Worm (Caenorhabditis elegans) whole organism, L4 larva: ENCODE data around the gene F21A3.11.

Experiments used
- D1046.2 ChIP-seq: fragments of 200-800 bp; sonication (Bioruptor generic); IDR thresholded peaks from 2 replicates; pipeline ENCODE4 v1.3.6; 2022; ENCODE audit warnings: missing genetic modification characterization, missing compliant biosample characterization
- F10B5.3 ChIP-seq: sonication (generic microtip); optimal IDR thresholded peaks from 2 replicates; lab custom pipeline; 2016; ENCODE audit warnings: mild to moderate bottlenecking, missing genetic modification characterization, missing compliant biosample characterization
- F26F4.8 ChIP-seq: fragments of 200-800 bp; sonication (Bioruptor generic); conservative IDR thresholded peaks from 2 replicates; pipeline ENCODE4 v1.3.6; 2022; ENCODE audit warnings: missing genetic modification characterization, missing compliant biosample characterization
- F37D6.2 ChIP-seq: sonication (generic microtip); optimal IDR thresholded peaks from 2 replicates; lab custom pipeline; 2016; ENCODE audit warnings: mild to moderate bottlenecking, missing genetic modification characterization, missing compliant biosample characterization
- R02D3.7 ChIP-seq: fragments of 150-350 bp; sonication (generic microtip); optimal IDR thresholded peaks from 3 replicates; lab custom pipeline; 2014; ENCODE audit warnings: missing biosample characterization, missing genetic modification characterization
- T26A8.4 ChIP-seq: fragments of 200-800 bp; sonication (Bioruptor generic); IDR thresholded peaks from 2 replicates; pipeline ENCODE4 v1.3.6; 2022; ENCODE audit warnings: missing genetic modification characterization, missing compliant biosample characterization
- Y5F2A.4 ChIP-seq: fragments of 200-800 bp; sonication (Bioruptor generic); optimal IDR thresholded peaks from 2 replicates; lab custom pipeline; 2018; ENCODE audit warnings: mild to moderate bottlenecking, missing genetic modification characterization, missing compliant biosample characterization
- Y75B8A.6 ChIP-seq: fragments of 200-800 bp; sonication (Bioruptor generic); IDR thresholded peaks from 2 replicates; pipeline ENCODE4 v1.3.6; 2022; ENCODE audit warnings: missing genetic modification reagents, missing genetic modification characterization, missing compliant biosample characterization
- ZK546.5 ChIP-seq, 2 experiments: sonication (generic microtip); optimal IDR thresholded peaks; 2 replicates each; lab custom pipeline; 2017; ENCODE audit warnings: missing biosample characterization in 2 of 2, missing genetic modification characterization in 2 of 2
- attf-4 ChIP-seq: sonication (generic microtip); optimal IDR thresholded peaks from 3 replicates; lab custom pipeline; 2017; ENCODE audit warnings: missing biosample characterization, missing genetic modification characterization
- ceh-20 ChIP-seq: fragments of 200-800 bp; sonication (Bioruptor generic); IDR thresholded peaks from 2 replicates; pipeline ENCODE4 v1.3.6; 2022; ENCODE audit warnings: missing genetic modification reagents, missing genetic modification characterization, missing compliant biosample characterization
- ceh-28 ChIP-seq: fragments of 150-350 bp; optimal IDR thresholded peaks from 2 replicates; lab custom pipeline; 2014; ENCODE audit warnings: missing biosample characterization, missing genetic modification reagents, missing genetic modification characterization
- ceh-44 ChIP-seq: fragments of 200-800 bp; sonication (Bioruptor generic); IDR thresholded peaks from 2 replicates; pipeline ENCODE4 v1.3.6; 2022; ENCODE audit warnings: missing genetic modification reagents, missing genetic modification characterization, missing compliant biosample characterization
- ceh-82 ChIP-seq: sonication (generic microtip); optimal IDR thresholded peaks from 2 replicates; lab custom pipeline; 2017; ENCODE audit warnings: missing biosample characterization, missing genetic modification characterization
- daf-8 ChIP-seq: fragments of 200-800 bp; sonication (Bioruptor generic); IDR thresholded peaks from 2 replicates; pipeline ENCODE4 v1.3.6; 2022; ENCODE audit warnings: missing genetic modification characterization, missing compliant biosample characterization
- dmd-6 ChIP-seq: fragments of 200-800 bp; sonication (Bioruptor generic); IDR thresholded peaks from 2 replicates; pipeline ENCODE4 v1.3.6; 2022; ENCODE audit warnings: missing genetic modification reagents, missing genetic modification characterization, missing compliant biosample characterization
- dmd-8 ChIP-seq: fragments of 200-800 bp; sonication (Bioruptor generic); IDR thresholded peaks from 2 replicates; pipeline ENCODE4 v1.3.6; 2022; ENCODE audit warnings: missing genetic modification characterization, missing compliant biosample characterization
- dpl-1 ChIP-seq: fragments of 150-350 bp; optimal IDR thresholded peaks from 2 replicates; lab custom pipeline; 2014; ENCODE audit warnings: missing biosample characterization, missing genetic modification reagents, missing genetic modification characterization
- duxl-1 ChIP-seq: sonication (generic microtip); optimal IDR thresholded peaks from 2 replicates; lab custom pipeline; 2016; ENCODE audit warnings: mild to moderate bottlenecking, missing genetic modification characterization, moderate library complexity, missing compliant biosample characterization; ENCODE audit not compliant: poor library complexity
- fkh-10 ChIP-seq: fragments of 150-350 bp; optimal IDR thresholded peaks from 2 replicates; lab custom pipeline; 2014; ENCODE audit warnings: missing biosample characterization, missing genetic modification reagents, missing genetic modification characterization
- fos-1 ChIP-seq: fragments of 150-350 bp; optimal IDR thresholded peaks from 2 replicates; lab custom pipeline; 2014; ENCODE audit warnings: missing biosample characterization, missing genetic modification characterization
- gei-8 ChIP-seq: fragments of 200-800 bp; sonication (Bioruptor generic); optimal IDR thresholded peaks from 2 replicates; lab custom pipeline; 2018; ENCODE audit warnings: mild to moderate bottlenecking, missing genetic modification characterization, missing compliant biosample characterization
- hif-1 ChIP-seq, 2 experiments: sonication (generic microtip); optimal IDR thresholded peaks; 2 replicates each; lab custom pipeline; 2016 to 2017; ENCODE audit warnings: missing compliant biosample characterization in 2 of 2, missing genetic modification characterization in 2 of 2, missing genetic modification reagents in 2 of 2, missing genotype in 2 of 2, mild to moderate bottlenecking in 1 of 2
- hlh-11 ChIP-seq: fragments of 200-800 bp; sonication (Bioruptor generic); optimal IDR thresholded peaks from 2 replicates; lab custom pipeline; 2018; ENCODE audit warnings: mild to moderate bottlenecking, missing genetic modification characterization, missing compliant biosample characterization
- lin-13 ChIP-seq: fragments of 150-350 bp; optimal IDR thresholded peaks from 2 replicates; lab custom pipeline; 2014; ENCODE audit warnings: missing biosample characterization, missing genetic modification reagents, missing genetic modification characterization
- lin-38 ChIP-seq: fragments of 200-800 bp; sonication (Bioruptor generic); IDR thresholded peaks from 2 replicates; pipeline ENCODE4 v1.3.6; 2022; ENCODE audit warnings: missing genetic modification reagents, missing genetic modification characterization, missing compliant biosample characterization
- lsy-2 ChIP-seq, 2 experiments: fragments of 150-350 bp in 1 of 2; sonication (generic microtip) in 1 of 2; optimal IDR thresholded peaks; 2 replicates each; lab custom pipeline; 2014 to 2017; ENCODE audit warnings: missing biosample characterization in 2 of 2, missing genetic modification characterization in 2 of 2
- madf-5 ChIP-seq, 2 experiments: fragments of 200-800 bp; sonication (Bioruptor generic); IDR thresholded peaks; 2 replicates each; pipeline ENCODE4 v1.3.6; 2022; ENCODE audit warnings: missing compliant biosample characterization in 2 of 2, missing genetic modification characterization in 2 of 2
- mdt-29 ChIP-seq: fragments of 200-800 bp; sonication (Bioruptor generic); IDR thresholded peaks from 2 replicates; pipeline ENCODE4 v1.3.6; 2022; ENCODE audit warnings: missing genetic modification reagents, missing genetic modification characterization, missing compliant biosample characterization
- mep-1 ChIP-seq: fragments of 150-350 bp; sonication (generic microtip); optimal IDR thresholded peaks from 3 replicates; lab custom pipeline; 2014; ENCODE audit warnings: missing biosample characterization, missing genetic modification characterization
- mxl-2 ChIP-seq: fragments of 200-800 bp; sonication (Bioruptor generic); conservative IDR thresholded peaks from 2 replicates; pipeline ENCODE4 v1.3.6; 2022; ENCODE audit warnings: missing genetic modification reagents, missing genetic modification characterization, missing compliant biosample characterization
- nhr-11 ChIP-seq: fragments of 150-350 bp; optimal IDR thresholded peaks from 2 replicates; lab custom pipeline; 2014; ENCODE audit warnings: missing biosample characterization, missing genetic modification characterization
- nhr-111 ChIP-seq: fragments of 200-800 bp; sonication (Bioruptor generic); optimal IDR thresholded peaks from 2 replicates; lab custom pipeline; 2018; ENCODE audit warnings: mild to moderate bottlenecking, missing genetic modification characterization, missing compliant biosample characterization
- nhr-41 ChIP-seq: fragments of 200-800 bp; sonication (Bioruptor generic); IDR thresholded peaks from 2 replicates; pipeline ENCODE4 v1.3.6; 2022; ENCODE audit warnings: missing genetic modification reagents, missing genetic modification characterization, missing compliant biosample characterization
- nhr-48 ChIP-seq: sonication (generic microtip); optimal IDR thresholded peaks from 2 replicates; lab custom pipeline; 2016; ENCODE audit warnings: mild to moderate bottlenecking, missing genetic modification characterization, missing compliant biosample characterization
- pha-4 ChIP-seq, 2 experiments: fragments of 150-350 bp in 1 of 2; fragments of 200-800 bp in 1 of 2; sonication (Bioruptor generic) in 1 of 2; IDR thresholded peaks in 1 of 2; optimal IDR thresholded peaks in 1 of 2; 2 replicates each; pipeline versions ENCODE4 v1.3.6 to Lab custom; 2014 to 2022; ENCODE audit warnings: missing genetic modification characterization in 2 of 2, missing genetic modification reagents in 2 of 2, missing biosample characterization in 1 of 2, missing compliant biosample characterization in 1 of 2
- php-3 ChIP-seq: fragments of 200-800 bp; sonication (Bioruptor generic); IDR thresholded peaks from 2 replicates; pipeline ENCODE4 v1.3.6; 2022; ENCODE audit warnings: missing genetic modification reagents, missing genetic modification characterization, missing compliant biosample characterization
- pqm-1 ChIP-seq: sonication (generic microtip); optimal IDR thresholded peaks from 2 replicates; lab custom pipeline; 2017; ENCODE audit warnings: missing biosample characterization, missing genetic modification characterization
- rbr-2 ChIP-seq: sonication (generic microtip); optimal IDR thresholded peaks from 2 replicates; lab custom pipeline; 2016; ENCODE audit warnings: missing genotype, missing genetic modification characterization, missing compliant biosample characterization
- skn-1 ChIP-seq: fragments of 150-350 bp; optimal IDR thresholded peaks from 2 replicates; lab custom pipeline; 2014; ENCODE audit warnings: missing biosample characterization, missing genetic modification characterization
- snpc-4 ChIP-seq: fragments of 150-350 bp; optimal IDR thresholded peaks from 2 replicates; lab custom pipeline; 2014; ENCODE audit warnings: missing biosample characterization, missing genetic modification characterization
- spr-3 ChIP-seq: fragments of 200-800 bp; sonication (Bioruptor generic); optimal IDR thresholded peaks from 2 replicates; lab custom pipeline; 2018; ENCODE audit warnings: mild to moderate bottlenecking, missing genetic modification characterization, missing compliant biosample characterization
- unc-39 ChIP-seq: sonication (generic microtip); optimal IDR thresholded peaks from 2 replicates; lab custom pipeline; 2017; ENCODE audit warnings: missing biosample characterization, missing genetic modification characterization
- vab-7 ChIP-seq: fragments of 200-800 bp; sonication (Bioruptor generic); IDR thresholded peaks from 2 replicates; pipeline ENCODE4 v1.3.6; 2022; ENCODE audit warnings: missing genetic modification reagents, missing genetic modification characterization, missing compliant biosample characterization
- zag-1 ChIP-seq: fragments of 150-350 bp; optimal IDR thresholded peaks from 2 replicates; lab custom pipeline; 2014; ENCODE audit warnings: missing biosample characterization, missing genetic modification characterization
- zfp-2 ChIP-seq: sonication (generic microtip); optimal IDR thresholded peaks from 2 replicates; lab custom pipeline; 2016; ENCODE audit warnings: mild to moderate bottlenecking, missing genetic modification characterization, missing compliant biosample characterization
- zfp-3 ChIP-seq: fragments of 200-800 bp; sonication (Bioruptor generic); conservative IDR thresholded peaks from 2 replicates; pipeline ENCODE4 v1.3.6; 2022; ENCODE audit warnings: missing genetic modification reagents, missing genetic modification characterization, missing compliant biosample characterization
- zip-11 ChIP-seq: fragments of 200-800 bp; sonication (Bioruptor generic); IDR thresholded peaks from 2 replicates; pipeline ENCODE4 v1.3.6; 2022; ENCODE audit warnings: missing genetic modification characterization, missing compliant biosample characterization
- zip-2 ChIP-seq: fragments of 150-350 bp; optimal IDR thresholded peaks from 2 replicates; lab custom pipeline; 2014; ENCODE audit warnings: missing biosample characterization, missing genetic modification characterization
- ztf-7 ChIP-seq: fragments of 150-350 bp; optimal IDR thresholded peaks from 2 replicates; lab custom pipeline; 2014; ENCODE audit warnings: missing biosample characterization, missing genetic modification characterization

F21A3.11 gene

ce11 chrV:15498434-15498833, 34.6 kb downstream of the F21A3.11 start, which contains the start of gene C06B8.7:
C06B8.7 (plus strand) TSS chrV:15498734.
- no peak for TF ChIP-seq F26F4.8 (GFP tag; lab: Robert Waterston, UW)
- TF ChIP-seq, all 104 proteins: peak for 0

ce11 chrV:15497731-15498130, 35.3 kb downstream of the F21A3.11 start:
- TF ChIP-seq fos-1 (peak; percentile 56), madf-5 (GFP tag; IDR thresholded peaks at IDR 0.05; lab: Robert Waterston, UW) (no peak), skn-1 (tag; lab: Kevin White, UChicago) (no peak), nhr-11 (tag; lab: Kevin White, UChicago) (no peak), mep-1 (tag; lab: Kevin White, UChicago) (no peak), nhr-48 (peak; percentile 71), attf-4 (tag; lab: Kevin White, UChicago) (no peak), fkh-10 (GFP tag; lab: Kevin White, UChicago) (no peak), D1046.2 (GFP tag; lab: Robert Waterston, UW) (0 out of 2 replicates have a peak, but pooled peaks have one; percentile 36), dmd-8 (GFP tag; lab: Robert Waterston, UW) (peak; percentile 59; the same call in 1 of the 2 replicates), dpl-1 (GFP tag; lab: Kevin White, UChicago) (peak; percentile 37), zip-11 (GFP tag; lab: Robert Waterston, UW) (no peak), pha-4 (GFP tag; IDR thresholded peaks at IDR 0.05; lab: Robert Waterston, UW) (no peak), pha-4 (tag; optimal IDR thresholded peaks at IDR 0.05; lab: Kevin White, UChicago) (peak; percentile 96), unc-39 (no peak), ZK546.5 (tag; optimal IDR thresholded peaks at IDR 0.05; lab: Kevin White, UChicago) (no peak), dmd-6 (GFP tag; lab: Robert Waterston, UW) (no peak; the same call in 1 of the 2 replicates), nhr-111 (GFP tag; lab: Kevin White, UChicago) (no peak), ceh-44 (GFP tag; lab: Robert Waterston, UW) (no peak), zag-1 (tag; lab: Kevin White, UChicago) (no peak), hif-1 (tag; optimal IDR thresholded peaks at IDR 0.05; lab: Kevin White, UChicago) (no peak), nhr-41 (GFP tag; lab: Robert Waterston, UW) (peak; percentile 95), lin-38 (GFP tag; lab: Robert Waterston, UW) (no peak), R02D3.7 (tag; lab: Kevin White, UChicago) (no peak), zfp-3 (GFP tag; lab: Robert Waterston, UW) (no peak), gei-8 (GFP tag; lab: Kevin White, UChicago) (no peak), Y5F2A.4 (GFP tag; lab: Kevin White, UChicago) (no peak), duxl-1 (tag; lab: Kevin White, UChicago) (no peak), hlh-11 (tag; lab: Kevin White, UChicago) (peak; percentile 93), zfp-2 (tag; lab: Kevin White, UChicago) (no peak), F37D6.2 (tag; lab: Kevin White, UChicago) (no peak), F10B5.3 (tag; lab: Kevin White, UChicago) (no peak), ceh-82 (tag; lab: Kevin White, UChicago) (no peak), vab-7 (GFP tag; lab: Robert Waterston, UW) (no peak), snpc-4 (tag; lab: Kevin White, UChicago) (no peak), ztf-7 (tag; lab: Kevin White, UChicago) (no peak), lsy-2 (tag; optimal IDR thresholded peaks at IDR 0.05; lab: Kevin White, UChicago) (no peak), T26A8.4 (peak; percentile 57), mxl-2 (GFP tag; lab: Robert Waterston, UW) (no peak), ceh-28 (tag; lab: Kevin White, UChicago) (peak; percentile 17), Y75B8A.6 (GFP tag; lab: Robert Waterston, UW) (no peak), lin-13 (no peak), F26F4.8 (GFP tag; lab: Robert Waterston, UW) (no peak), php-3 (peak; percentile 75; the same call in 1 of the 2 replicates), ceh-20 (GFP tag; lab: Robert Waterston, UW) (no peak), spr-3 (GFP tag; lab: Kevin White, UChicago) (no peak), rbr-2 (tag; lab: Kevin White, UChicago) (peak; percentile 7), pqm-1 (peak; percentile 59), daf-8 (no peak), mdt-29 (GFP tag; lab: Robert Waterston, UW) (no peak), zip-2 (no peak)
